Worm (Caenorhabditis elegans) whole organism, L4/young adult: ENCODE results near the gene C44H9.6.

Experiments
- dao-5 ChIP-seq: sonication (generic microtip); optimal IDR thresholded peaks from 2 replicates; lab custom pipeline; 2016; ENCODE audit warnings: missing genotype, missing genetic modification characterization, moderate library complexity, missing compliant biosample characterization
- him-1 ChIP-seq: sonication (generic microtip); optimal IDR thresholded peaks from 2 replicates; lab custom pipeline; 2016; ENCODE audit warnings: missing genotype, missing genetic modification reagents, missing genetic modification characterization, missing compliant biosample characterization

- no peak for TF ChIP-seq him-1 (tag; lab: Kevin White, UChicago)
- no peak for TF ChIP-seq dao-5 (tag; lab: Kevin White, UChicago)
Observed at ce11 chrV:12795927-12796326, 49.2 kb downstream of the C44H9.6 start.
